Worm (Caenorhabditis elegans): ENCODE data around the gene fars-3.

DNA sequence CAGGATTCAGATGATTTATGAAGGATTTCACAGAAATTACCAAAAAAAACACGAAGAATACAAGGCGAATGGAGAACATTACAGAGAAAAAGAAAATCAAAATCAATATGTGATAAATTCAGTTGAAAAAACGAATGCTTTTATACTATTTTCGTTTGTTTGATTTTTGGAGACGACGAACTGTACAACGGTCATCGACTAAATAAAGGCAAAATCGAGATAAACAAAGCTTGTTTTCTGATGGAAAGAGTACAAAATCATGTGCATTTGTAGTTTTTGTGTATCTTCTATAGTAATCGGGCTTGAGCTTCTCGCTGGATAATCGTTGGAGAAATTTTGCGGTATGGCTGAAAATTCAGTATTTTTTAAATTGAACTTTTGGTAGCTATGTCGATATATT is 6.5 kb downstream of the fars-3 start, which contains the start of gene M05D6.8:
- no peak for TF ChIP-seq ama-1 (optimal IDR thresholded peaks at IDR 0.05)
- no peak for TF ChIP-seq scrt-1 (GFP tag; IDR thresholded peaks at IDR 0.05)
- TF ChIP-seq ceh-36 (tag; optimal IDR thresholded peaks at IDR 0.05) = no peak
- no peak for TF ChIP-seq tbx-11 (GFP tag; IDR thresholded peaks at IDR 0.05)
- no peak for TF ChIP-seq ceh-13 (GFP tag; optimal IDR thresholded peaks at IDR 0.05)
